Worm (Caenorhabditis elegans) whole organism, L4 larva: ENCODE results near the gene Y57G11C.1130.

Source experiments
- D1046.2 ChIP-seq: fragments of 200-800 bp; sonication (Bioruptor generic); IDR thresholded peaks from 2 replicates; pipeline ENCODE4 v1.3.6; 2022; ENCODE audit warnings: missing genetic modification characterization, missing compliant biosample characterization
- F10B5.3 ChIP-seq: sonication (generic microtip); optimal IDR thresholded peaks from 2 replicates; lab custom pipeline; 2016; ENCODE audit warnings: mild to moderate bottlenecking, missing genetic modification characterization, missing compliant biosample characterization
- F26F4.8 ChIP-seq: fragments of 200-800 bp; sonication (Bioruptor generic); conservative IDR thresholded peaks from 2 replicates; pipeline ENCODE4 v1.3.6; 2022; ENCODE audit warnings: missing genetic modification characterization, missing compliant biosample characterization
- F37D6.2 ChIP-seq: sonication (generic microtip); optimal IDR thresholded peaks from 2 replicates; lab custom pipeline; 2016; ENCODE audit warnings: mild to moderate bottlenecking, missing genetic modification characterization, missing compliant biosample characterization
- F44E2.7 ChIP-seq: fragments of 200-800 bp; sonication (Bioruptor generic); IDR thresholded peaks from 2 replicates; pipeline ENCODE4 v2.1.2; 2022; ENCODE audit warnings: missing genetic modification characterization, missing compliant biosample characterization
- Y75B8A.6 ChIP-seq: fragments of 200-800 bp; sonication (Bioruptor generic); IDR thresholded peaks from 2 replicates; pipeline ENCODE4 v1.3.6; 2022; ENCODE audit warnings: missing genetic modification reagents, missing genetic modification characterization, missing compliant biosample characterization
- ZK337.2 ChIP-seq: fragments of 200-800 bp; sonication (Bioruptor generic); IDR thresholded peaks from 2 replicates; pipeline ENCODE4 v1.3.6; 2022; ENCODE audit warnings: missing genetic modification reagents, missing genetic modification characterization, missing compliant biosample characterization
- aha-1 ChIP-seq: fragments of 150-350 bp; peaks from one replicate; lab custom pipeline; 2014; ENCODE audit warnings: missing biosample characterization, missing genetic modification characterization
- aly-2 ChIP-seq: sonication (generic microtip); optimal IDR thresholded peaks from 2 replicates; lab custom pipeline; 2018; ENCODE audit warnings: missing biosample characterization, missing genetic modification characterization
- attf-4 ChIP-seq: sonication (generic microtip); optimal IDR thresholded peaks from 3 replicates; lab custom pipeline; 2017; ENCODE audit warnings: missing biosample characterization, missing genetic modification characterization
- ceh-20 ChIP-seq: fragments of 200-800 bp; sonication (Bioruptor generic); IDR thresholded peaks from 2 replicates; pipeline ENCODE4 v1.3.6; 2022; ENCODE audit warnings: missing genetic modification reagents, missing genetic modification characterization, missing compliant biosample characterization
- ceh-28 ChIP-seq: fragments of 150-350 bp; optimal IDR thresholded peaks from 2 replicates; lab custom pipeline; 2014; ENCODE audit warnings: missing biosample characterization, missing genetic modification reagents, missing genetic modification characterization
- ceh-32 ChIP-seq: sonication (generic microtip); optimal IDR thresholded peaks from 2 replicates; lab custom pipeline; 2016; ENCODE audit warnings: mild to moderate bottlenecking, missing genetic modification characterization, missing compliant biosample characterization; ENCODE audit not compliant: poor library complexity
- ces-1 ChIP-seq: fragments of 150-350 bp; sonication (generic microtip); optimal IDR thresholded peaks from 4 replicates; lab custom pipeline; 2014; ENCODE audit warnings: missing biosample characterization, missing genetic modification reagents, missing genetic modification characterization
- cey-2 ChIP-seq: sonication (generic microtip); optimal IDR thresholded peaks from 3 replicates; lab custom pipeline; 2017; ENCODE audit warnings: missing genetic modification characterization, mild to moderate bottlenecking, missing compliant biosample characterization, antibody characterized with exemption, borderline replicate concordance; ENCODE audit not compliant: insufficient read depth
- ctbp-1 ChIP-seq: fragments of 200-800 bp; sonication (Bioruptor generic); IDR thresholded peaks from 2 replicates; pipeline ENCODE4 v1.3.6; 2022; ENCODE audit warnings: missing genetic modification reagents, missing genetic modification characterization, missing compliant biosample characterization
- daf-16 ChIP-seq, 3 experiments: sonication (generic microtip); optimal IDR thresholded peaks; 2 replicates each; lab custom pipeline; 2016 to 2017; ENCODE audit warnings: missing genetic modification characterization in 3 of 3, missing genetic modification reagents in 3 of 3, mild to moderate bottlenecking in 2 of 3, missing compliant biosample characterization in 2 of 3, missing biosample characterization in 1 of 3, moderate library complexity in 1 of 3
- daf-8 ChIP-seq: fragments of 200-800 bp; sonication (Bioruptor generic); IDR thresholded peaks from 2 replicates; pipeline ENCODE4 v1.3.6; 2022; ENCODE audit warnings: missing genetic modification characterization, missing compliant biosample characterization
- dmd-8 ChIP-seq: fragments of 200-800 bp; sonication (Bioruptor generic); IDR thresholded peaks from 2 replicates; pipeline ENCODE4 v1.3.6; 2022; ENCODE audit warnings: missing genetic modification characterization, missing compliant biosample characterization
- egl-27 ChIP-seq: sonication (generic microtip); optimal IDR thresholded peaks from 3 replicates; lab custom pipeline; 2017; ENCODE audit warnings: missing biosample characterization, missing genetic modification reagents, missing genetic modification characterization
- fkh-10 ChIP-seq: fragments of 150-350 bp; optimal IDR thresholded peaks from 2 replicates; lab custom pipeline; 2014; ENCODE audit warnings: missing biosample characterization, missing genetic modification reagents, missing genetic modification characterization
- gei-8 ChIP-seq: fragments of 200-800 bp; sonication (Bioruptor generic); optimal IDR thresholded peaks from 2 replicates; lab custom pipeline; 2018; ENCODE audit warnings: mild to moderate bottlenecking, missing genetic modification characterization, missing compliant biosample characterization
- hlh-11 ChIP-seq: fragments of 200-800 bp; sonication (Bioruptor generic); optimal IDR thresholded peaks from 2 replicates; lab custom pipeline; 2018; ENCODE audit warnings: mild to moderate bottlenecking, missing genetic modification characterization, missing compliant biosample characterization
- hmg-1.1 ChIP-seq: fragments of 200-800 bp; sonication (Bioruptor generic); IDR thresholded peaks from 2 replicates; pipeline ENCODE4 v1.3.6; 2022; ENCODE audit warnings: missing genetic modification reagents, missing genetic modification characterization, missing compliant biosample characterization
- lin-15B ChIP-seq: fragments of 150-350 bp; sonication (generic microtip); optimal IDR thresholded peaks from 3 replicates; lab custom pipeline; 2014; ENCODE audit warnings: missing biosample characterization, missing genetic modification characterization
- lin-29 ChIP-seq: fragments of 200-800 bp; sonication (Bioruptor generic); IDR thresholded peaks from 2 replicates; pipeline ENCODE4 v1.3.6; 2022; ENCODE audit warnings: missing genetic modification reagents, missing genetic modification characterization, missing compliant biosample characterization
- lin-38 ChIP-seq: fragments of 200-800 bp; sonication (Bioruptor generic); IDR thresholded peaks from 2 replicates; pipeline ENCODE4 v1.3.6; 2022; ENCODE audit warnings: missing genetic modification reagents, missing genetic modification characterization, missing compliant biosample characterization
- lir-3 ChIP-seq: sonication (generic microtip); optimal IDR thresholded peaks from 2 replicates; lab custom pipeline; 2016; ENCODE audit warnings: mild to moderate bottlenecking, missing genetic modification characterization, missing compliant biosample characterization
- lsy-2 ChIP-seq, 2 experiments: fragments of 150-350 bp in 1 of 2; sonication (generic microtip) in 1 of 2; optimal IDR thresholded peaks; 2 replicates each; lab custom pipeline; 2014 to 2017; ENCODE audit warnings: missing biosample characterization in 2 of 2, missing genetic modification characterization in 2 of 2
- madf-5 ChIP-seq, 2 experiments: fragments of 200-800 bp; sonication (Bioruptor generic); IDR thresholded peaks; 2 replicates each; pipeline ENCODE4 v1.3.6; 2022; ENCODE audit warnings: missing compliant biosample characterization in 2 of 2, missing genetic modification characterization in 2 of 2
- mes-2 ChIP-seq: sonication (generic microtip); optimal IDR thresholded peaks from 2 replicates; lab custom pipeline; 2016; ENCODE audit warnings: missing genotype, mild to moderate bottlenecking, missing genetic modification characterization, missing compliant biosample characterization; ENCODE audit not compliant: poor library complexity, severe bottlenecking
- nhr-10 ChIP-seq: fragments of 150-350 bp; optimal IDR thresholded peaks from 2 replicates; lab custom pipeline; 2014; ENCODE audit warnings: missing biosample characterization, missing genetic modification characterization
- nhr-102 ChIP-seq: sonication (generic microtip); optimal IDR thresholded peaks from 2 replicates; lab custom pipeline; 2016; ENCODE audit warnings: mild to moderate bottlenecking, missing genetic modification characterization, moderate library complexity, missing compliant biosample characterization
- nhr-111 ChIP-seq: fragments of 200-800 bp; sonication (Bioruptor generic); optimal IDR thresholded peaks from 2 replicates; lab custom pipeline; 2018; ENCODE audit warnings: mild to moderate bottlenecking, missing genetic modification characterization, missing compliant biosample characterization
- nhr-25 ChIP-seq: sonication (generic microtip); optimal IDR thresholded peaks from 2 replicates; lab custom pipeline; 2017; ENCODE audit warnings: missing genetic modification characterization, mild to moderate bottlenecking, missing compliant biosample characterization, antibody characterized with exemption, moderate library complexity, borderline replicate concordance; ENCODE audit not compliant: insufficient read depth
- nhr-28 ChIP-seq: fragments of 150-350 bp; optimal IDR thresholded peaks from 2 replicates; lab custom pipeline; 2014; ENCODE audit warnings: missing biosample characterization, missing genetic modification characterization
- nhr-48 ChIP-seq: sonication (generic microtip); optimal IDR thresholded peaks from 2 replicates; lab custom pipeline; 2016; ENCODE audit warnings: mild to moderate bottlenecking, missing genetic modification characterization, missing compliant biosample characterization
- nhr-76 ChIP-seq: fragments of 150-350 bp; optimal IDR thresholded peaks from 2 replicates; lab custom pipeline; 2014; ENCODE audit warnings: missing biosample characterization, missing genetic modification characterization
- nhr-77 ChIP-seq: fragments of 150-350 bp; optimal IDR thresholded peaks from 2 replicates; lab custom pipeline; 2014; ENCODE audit warnings: missing biosample characterization, missing genetic modification characterization
- pqm-1 ChIP-seq: sonication (generic microtip); optimal IDR thresholded peaks from 2 replicates; lab custom pipeline; 2017; ENCODE audit warnings: missing biosample characterization, missing genetic modification characterization
- rbr-2 ChIP-seq: sonication (generic microtip); optimal IDR thresholded peaks from 2 replicates; lab custom pipeline; 2016; ENCODE audit warnings: missing genotype, missing genetic modification characterization, missing compliant biosample characterization
- saeg-2 ChIP-seq: fragments of 200-800 bp; sonication (Bioruptor generic); IDR thresholded peaks from 2 replicates; pipeline ENCODE4 v1.3.6; 2022; ENCODE audit warnings: missing genetic modification reagents, missing genetic modification characterization, missing compliant biosample characterization
- set-16 ChIP-seq: fragments of 200-800 bp; sonication (Bioruptor generic); IDR thresholded peaks from 2 replicates; pipeline ENCODE4 v1.3.6; 2022; ENCODE audit warnings: missing genetic modification reagents, missing genetic modification characterization, missing compliant biosample characterization
- snpc-1.2 ChIP-seq: fragments of 200-800 bp; sonication (Bioruptor generic); IDR thresholded peaks from 2 replicates; pipeline ENCODE4 v1.3.6; 2022; ENCODE audit warnings: missing genetic modification reagents, missing genetic modification characterization, missing compliant biosample characterization
- spr-3 ChIP-seq: fragments of 200-800 bp; sonication (Bioruptor generic); optimal IDR thresholded peaks from 2 replicates; lab custom pipeline; 2018; ENCODE audit warnings: mild to moderate bottlenecking, missing genetic modification characterization, missing compliant biosample characterization
- tag-97 ChIP-seq: fragments of 200-800 bp; sonication (Bioruptor generic); IDR thresholded peaks from 2 replicates; pipeline ENCODE4 v1.3.6; 2022; ENCODE audit warnings: missing genetic modification characterization, missing compliant biosample characterization
- unc-130 ChIP-seq: sonication (generic microtip); optimal IDR thresholded peaks from 2 replicates; lab custom pipeline; 2016; ENCODE audit warnings: missing genetic modification reagents, missing genetic modification characterization, missing compliant biosample characterization
- vab-7 ChIP-seq: fragments of 200-800 bp; sonication (Bioruptor generic); IDR thresholded peaks from 2 replicates; pipeline ENCODE4 v1.3.6; 2022; ENCODE audit warnings: missing genetic modification reagents, missing genetic modification characterization, missing compliant biosample characterization
- zip-11 ChIP-seq: fragments of 200-800 bp; sonication (Bioruptor generic); IDR thresholded peaks from 2 replicates; pipeline ENCODE4 v1.3.6; 2022; ENCODE audit warnings: missing genetic modification characterization, missing compliant biosample characterization
- zip-2 ChIP-seq: fragments of 150-350 bp; optimal IDR thresholded peaks from 2 replicates; lab custom pipeline; 2014; ENCODE audit warnings: missing biosample characterization, missing genetic modification characterization
- ztf-11 ChIP-seq: fragments of 150-350 bp; optimal IDR thresholded peaks from 2 replicates; lab custom pipeline; 2014; ENCODE audit warnings: missing biosample characterization, missing genetic modification characterization

Y57G11C.1130 gene

ce11 chrIV:14824878-14825352 lies 42.6 kb downstream of the Y57G11C.1130 start, which contains the start of gene sec-61.A (continued):
- TF ChIP-seq nhr-48 (tag; lab: Kevin White, UChicago): peak; percentile 18
- TF ChIP-seq daf-16 (GFP tag; optimal IDR thresholded peaks at IDR 0.05; lab: Kevin White, UChicago): peak in 1 of 2 experiments; percentile 11
- TF ChIP-seq daf-16 (tag; optimal IDR thresholded peaks at IDR 0.05; lab: Kevin White, UChicago): peak; percentile 14
- TF ChIP-seq lin-29 (GFP tag; lab: Robert Waterston, UW): no peak
- no peak for TF ChIP-seq lin-15B (tag; lab: Kevin White, UChicago)
- TF ChIP-seq rbr-2 (tag; lab: Kevin White, UChicago): peak; percentile 78
- TF ChIP-seq D1046.2: peak; percentile 99
- peak; percentile 96 to 98 for TF ChIP-seq lsy-2 (tag; optimal IDR thresholded peaks at IDR 0.05; lab: Kevin White, UChicago)
- no peak for TF ChIP-seq attf-4 (tag; lab: Kevin White, UChicago)
- TF ChIP-seq aly-2: no peak
- peak; percentile 57 for TF ChIP-seq spr-3 (GFP tag; lab: Kevin White, UChicago)
- peak; percentile 73 for TF ChIP-seq fkh-10
- peak; percentile 72 for TF ChIP-seq lin-38
- peak; percentile 75 for TF ChIP-seq hmg-1.1 (GFP tag; lab: Robert Waterston, UW)
- no peak for TF ChIP-seq Y75B8A.6 (GFP tag; lab: Robert Waterston, UW)
- TF ChIP-seq ceh-28 (tag; lab: Kevin White, UChicago): no peak
- TF ChIP-seq snpc-1.2 (GFP tag; lab: Robert Waterston, UW): peak; percentile 94
- no peak for TF ChIP-seq nhr-10 (tag; lab: Kevin White, UChicago)
- TF ChIP-seq nhr-102 (tag; lab: Kevin White, UChicago): peak; percentile 66
- TF ChIP-seq daf-8 (GFP tag; lab: Robert Waterston, UW): no peak
- no peak for TF ChIP-seq F10B5.3
- peak; percentile 47 for TF ChIP-seq nhr-25 (tag; lab: Kevin White, UChicago)
- no peak for TF ChIP-seq ceh-32 (tag; lab: Kevin White, UChicago)
- TF ChIP-seq dmd-8 (GFP tag; lab: Robert Waterston, UW): no peak
- peak; percentile 26; the same call in 1 of the 2 replicates for TF ChIP-seq ctbp-1
- no peak for TF ChIP-seq ZK337.2
- TF ChIP-seq madf-5 (GFP tag; IDR thresholded peaks at IDR 0.05; lab: Robert Waterston, UW): no peak
- no peak for TF ChIP-seq zip-11 (GFP tag; lab: Robert Waterston, UW)
- no peak for TF ChIP-seq cey-2 (tag; lab: Kevin White, UChicago)
- 0 out of 2 replicates have a peak, but pooled peaks have one; percentile 38 for TF ChIP-seq saeg-2 (GFP tag; lab: Robert Waterston, UW)
- peak; percentile 41 for TF ChIP-seq F37D6.2
- TF ChIP-seq pqm-1 (tag; lab: Kevin White, UChicago): peak; percentile 54
- TF ChIP-seq F26F4.8: no peak
- no peak for TF ChIP-seq F44E2.7 (GFP tag; lab: Robert Waterston, UW)
- TF ChIP-seq nhr-77: peak; percentile 47
- no peak for TF ChIP-seq vab-7
- peak; percentile 86 for TF ChIP-seq hlh-11 (tag; lab: Kevin White, UChicago)
- peak; percentile 51 for TF ChIP-seq aha-1 (tag; lab: Kevin White, UChicago)
- TF ChIP-seq ces-1 (GFP tag; lab: Kevin White, UChicago): no peak
- peak; percentile 35 for TF ChIP-seq nhr-28
- TF ChIP-seq unc-130 (GFP tag; lab: Kevin White, UChicago): peak; percentile 55
- no peak for TF ChIP-seq zip-2 (tag; lab: Kevin White, UChicago)
- no peak for TF ChIP-seq nhr-111 (GFP tag; lab: Kevin White, UChicago)
- no peak for TF ChIP-seq egl-27
- TF ChIP-seq gei-8 (GFP tag; lab: Kevin White, UChicago): no peak
- no peak for TF ChIP-seq lir-3
- TF ChIP-seq set-16 (GFP tag; lab: Robert Waterston, UW): peak; percentile 18; the same call in 1 of the 2 replicates
- TF ChIP-seq ceh-20 (GFP tag; lab: Robert Waterston, UW): no peak
- no peak for TF ChIP-seq ztf-11 (tag; lab: Kevin White, UChicago)
- TF ChIP-seq mes-2 (tag; lab: Kevin White, UChicago): peak; percentile 55
- TF ChIP-seq tag-97 (GFP tag; lab: Robert Waterston, UW): no peak
- no peak for TF ChIP-seq nhr-76 (tag; lab: Kevin White, UChicago)
